Worm (Caenorhabditis elegans): ENCODE measurements around the gene F08F3.10.

DNA sequence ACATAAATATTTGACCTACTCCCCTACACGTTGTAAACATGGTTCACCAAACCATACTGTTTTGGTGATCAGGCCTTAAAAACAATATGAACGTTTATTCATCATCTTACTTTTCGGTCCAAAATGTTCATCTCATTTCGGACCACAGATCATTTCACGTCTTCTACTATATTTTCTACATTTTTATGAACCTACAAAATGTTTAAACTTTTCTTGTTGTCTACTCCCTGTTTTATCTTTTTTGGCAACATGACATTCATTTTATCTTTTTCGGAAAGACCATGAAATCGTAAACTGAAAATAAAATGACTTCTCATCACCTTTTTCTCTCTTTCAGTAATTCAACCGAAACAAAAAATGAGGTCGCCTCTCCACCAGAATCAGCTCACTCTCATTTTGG is 14.7 kb downstream of the F08F3.10 start, which contains the start of gene rhr-1:
- TF ChIP-seq ama-1 (optimal IDR thresholded peaks at IDR 0.05): no peak
- TF ChIP-seq mxl-2 (GFP tag; conservative IDR thresholded peaks at IDR 0.05): no peak
- TF ChIP-seq hlh-30 (tag; optimal IDR thresholded peaks at IDR 0.05; ENCODE audit: insufficient read depth): no peak
- no peak for TF ChIP-seq aly-2 (tag; optimal IDR thresholded peaks at IDR 0.05)
- no peak for TF ChIP-seq nhr-237 (tag; optimal IDR thresholded peaks at IDR 0.05)
- no peak for TF ChIP-seq lsy-2 (tag; optimal IDR thresholded peaks at IDR 0.05)
- TF ChIP-seq skn-1 (tag; optimal IDR thresholded peaks at IDR 0.05): no peak
- TF ChIP-seq fos-1 (tag; optimal IDR thresholded peaks at IDR 0.05): no peak
- no peak for TF ChIP-seq lin-15B (tag; optimal IDR thresholded peaks at IDR 0.05)

Measured in whole organism, L4 larva.